Fruit fly (Drosophila melanogaster) whole organism, pupa: ENCODE results near the gene CG1628.

Experiments used
- CG4496 ChIP-seq: fragments of 200-800 bp; sonication (Bioruptor generic); IDR thresholded peaks from 3 replicates; pipeline ENCODE4 v1.3.6; 2022; ENCODE audit warnings: missing biosample characterization, missing genetic modification characterization
- D1 ChIP-seq: fragments of 200-800 bp; sonication (Bioruptor generic); optimal IDR thresholded peaks from 2 replicates; lab custom pipeline; 2018; ENCODE audit warnings: missing biosample characterization, mild to moderate bottlenecking, missing genetic modification characterization, moderate library complexity
- Pif1A ChIP-seq: fragments of 200-800 bp; sonication (Bioruptor generic); optimal IDR thresholded peaks from 3 replicates; lab custom pipeline; 2016; ENCODE audit warnings: missing biosample characterization, missing genetic modification characterization
- fd96Ca ChIP-seq: fragments of 200-800 bp; sonication (Bioruptor generic); IDR thresholded peaks from 3 replicates; pipeline ENCODE4 v1.3.6; 2022; ENCODE audit warnings: missing biosample characterization, missing genetic modification characterization

- TF ChIP-seq CG4496 (peak; percentile 88), Pif1A (GFP tag; lab: Kevin White, UChicago) (peak; percentile 94), fd96Ca (GFP tag; lab: Robert Waterston, UW) (peak; percentile 79), D1 (tag; lab: Kevin White, UChicago) (peak; percentile 66)
These were observed 18.1 kb downstream of the CG1628 start for dm6 chrX:10584461-10584860.
